Worm (Caenorhabditis elegans): Measurements from ENCODE around the gene fbxc-19.

DNA sequence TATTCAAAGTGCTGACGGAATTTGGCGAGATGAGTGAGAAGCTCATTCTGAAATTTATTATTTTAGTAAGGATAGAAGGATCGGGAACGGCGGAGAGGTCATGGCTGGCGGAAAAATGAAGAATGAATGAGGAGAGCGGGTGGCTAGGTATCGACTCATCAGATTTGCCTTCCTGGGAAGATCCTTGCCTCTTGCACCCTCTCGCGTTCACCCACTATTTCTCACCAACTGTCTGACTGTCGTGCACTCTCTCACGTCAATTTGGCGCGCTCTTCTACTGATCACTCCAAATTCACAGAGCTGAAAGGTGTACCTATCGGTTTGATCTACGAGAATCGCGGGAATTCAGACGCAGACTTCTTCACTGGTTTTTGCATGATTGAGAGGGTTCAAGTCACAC lies 27.8 kb downstream of the fbxc-19 start, which contains the start of gene fbxb-97:
- TF ChIP-seq hlh-1 (tag; optimal IDR thresholded peaks at IDR 0.05) (no peak), elt-3 (tag; optimal IDR thresholded peaks at IDR 0.05) (no peak), nhr-76 (tag; optimal IDR thresholded peaks at IDR 0.05) (no peak), nhr-28 (tag; optimal IDR thresholded peaks at IDR 0.05) (no peak), unc-62 (GFP tag; optimal IDR thresholded peaks at IDR 0.05) (no peak), blmp-1 (tag; optimal IDR thresholded peaks at IDR 0.05) (no peak), flh-1 (GFP tag; optimal IDR thresholded peaks at IDR 0.05) (no peak), nhr-237 (tag; optimal IDR thresholded peaks at IDR 0.05) (no peak), lin-13 (tag; optimal IDR thresholded peaks at IDR 0.05) (no peak), unc-120 (tag; optimal IDR thresholded peaks at IDR 0.05; ENCODE audit: poor library complexity, severe bottlenecking) (peak; percentile 51), snpc-4 (tag; optimal IDR thresholded peaks at IDR 0.05) (no peak), cnd-1 (tag; optimal IDR thresholded peaks at IDR 0.05) (no peak), elt-1 (tag; optimal IDR thresholded peaks at IDR 0.05; ENCODE audit: borderline replicate concordance, insufficient read depth) (no peak)

All from whole organism, mixed stage, embryonic.